Worm (Caenorhabditis elegans) whole organism, late embryonic: Measurements from ENCODE around the gene grl-18.

Experiments
- pax-1 ChIP-seq: fragments of 150-350 bp; optimal IDR thresholded peaks from 2 replicates; lab custom pipeline; 2014; ENCODE audit warnings: missing biosample characterization, missing genetic modification characterization
- pros-1 ChIP-seq: fragments of 150-350 bp; optimal IDR thresholded peaks from 2 replicates; lab custom pipeline; 2014; ENCODE audit warnings: missing biosample characterization, missing genetic modification reagents, missing genetic modification characterization

DNA sequence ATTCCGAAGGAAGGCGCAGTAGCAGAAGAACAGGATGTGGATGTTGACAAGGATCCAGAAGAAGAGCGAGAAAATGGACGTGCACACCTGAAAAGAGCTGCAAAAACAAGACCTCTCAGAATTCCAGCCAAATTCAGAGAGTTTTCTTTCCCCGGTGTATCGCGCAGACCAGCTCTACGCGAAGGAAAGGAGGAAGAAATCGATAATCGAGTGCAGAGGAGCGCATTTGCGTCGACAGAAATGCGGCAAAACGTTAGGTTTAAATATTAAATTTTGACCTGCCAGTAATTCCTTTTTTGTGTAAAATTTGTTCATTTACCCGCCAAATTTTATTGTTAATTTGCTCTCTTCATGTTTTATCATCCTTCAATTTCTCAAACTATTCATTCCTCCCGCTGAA, 10.9 kb downstream of the grl-18 start:
- TF ChIP-seq pros-1 (no peak), pax-1 (tag; lab: Kevin White, UChicago) (no peak)
